Worm (Caenorhabditis elegans): ENCODE results near the gene nhx-3.

DNA sequence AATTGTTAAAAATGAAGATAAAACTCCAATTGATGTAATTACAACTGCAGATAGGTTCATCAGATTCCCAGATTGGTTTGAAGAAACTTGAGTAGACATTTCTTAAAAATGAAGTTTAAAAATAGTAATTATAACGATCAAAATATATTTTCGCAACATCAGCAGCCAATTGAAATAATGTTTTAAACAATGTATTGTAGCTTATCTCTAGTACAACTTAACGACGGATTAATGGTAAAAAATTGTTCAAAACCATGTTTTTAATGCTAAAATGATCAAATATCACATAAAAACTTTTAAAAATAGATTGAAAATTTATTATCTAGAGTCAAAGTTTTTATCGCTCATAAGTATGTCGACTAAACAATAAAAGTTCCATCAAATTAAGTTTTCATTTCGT is 50.1 kb downstream of the nhx-3 start, which contains the start of gene srbc-11:
- TF ChIP-seq F13C5.2 (tag; optimal IDR thresholded peaks at IDR 0.05) (no peak), scrt-1 (GFP tag; IDR thresholded peaks at IDR 0.05) (no peak), flt-1 (GFP tag; IDR thresholded peaks at IDR 0.05) (no peak), tbx-37 (GFP tag; conservative IDR thresholded peaks at IDR 0.05) (no peak), ceh-36 (tag; optimal IDR thresholded peaks at IDR 0.05) (no peak), ama-1 (optimal IDR thresholded peaks at IDR 0.05) (no peak), sea-1 (GFP tag; conservative IDR thresholded peaks at IDR 0.05) (no peak)
